Fruit fly (Drosophila melanogaster) whole organism, wandering third instar larva: Measurements from ENCODE around the gene Alp10.

Experiments used
- Abd-B ChIP-seq: fragments of >200 bp; optimal IDR thresholded peaks from 2 replicates; lab custom pipeline; 2017; ENCODE audit warnings: missing biosample characterization, missing genetic modification characterization
- CG32264 ChIP-seq: fragments of 200-800 bp; sonication (Bioruptor generic); optimal IDR thresholded peaks from 2 replicates; lab custom pipeline; 2016; ENCODE audit warnings: missing biosample characterization, missing genetic modification characterization
- CG9705 ChIP-seq: fragments of 200-800 bp; sonication (Bioruptor generic); optimal IDR thresholded peaks from 2 replicates; lab custom pipeline; 2018; ENCODE audit warnings: missing biosample characterization, mild to moderate bottlenecking, missing genetic modification characterization
- CrebA ChIP-seq: fragments of 200-800 bp; sonication (Bioruptor generic); optimal IDR thresholded peaks from 2 replicates; lab custom pipeline; 2016; ENCODE audit warnings: missing biosample characterization, mild to moderate bottlenecking, missing genetic modification characterization, borderline replicate concordance
- Dfd ChIP-seq: fragments of >200 bp; optimal IDR thresholded peaks from 2 replicates; lab custom pipeline; 2017; ENCODE audit warnings: missing biosample characterization, missing genetic modification characterization
- Dif ChIP-seq: fragments of 200-275, 200-300 bp; sonication (Bioruptor generic); optimal IDR thresholded peaks from 2 replicates; lab custom pipeline; 2018; ENCODE audit warnings: missing biosample characterization, missing genetic modification characterization; ENCODE audit not compliant: partially characterized antibody
- GATAd ChIP-seq: sonication (Bioruptor generic); optimal IDR thresholded peaks from 2 replicates; lab custom pipeline; 2016; ENCODE audit warnings: missing biosample characterization, missing genetic modification characterization
- HLH106 ChIP-seq: fragments of 200-800 bp; optimal IDR thresholded peaks from 3 replicates; lab custom pipeline; 2019; ENCODE audit warnings: missing biosample characterization, mild to moderate bottlenecking, missing genetic modification characterization, moderate library complexity
- Hnf4 ChIP-seq: fragments of 200-800 bp; sonication (Bioruptor generic); optimal IDR thresholded peaks from 2 replicates; lab custom pipeline; 2016; ENCODE audit warnings: missing biosample characterization, mild to moderate bottlenecking, missing genetic modification characterization
- Hr78 ChIP-seq: fragments of >200 bp; optimal IDR thresholded peaks from 2 replicates; lab custom pipeline; 2017; ENCODE audit warnings: missing biosample characterization, missing genetic modification characterization
- Hr83 ChIP-seq: fragments of 200-300 bp; sonication (Bioruptor generic); optimal IDR thresholded peaks from 2 replicates; lab custom pipeline; 2016; ENCODE audit warnings: missing biosample characterization, mild to moderate bottlenecking, missing genetic modification characterization, moderate library complexity; ENCODE audit not compliant: poor library complexity, severe bottlenecking
- Jra ChIP-seq: sonication (Bioruptor generic); optimal IDR thresholded peaks from 2 replicates; lab custom pipeline; 2016; ENCODE audit warnings: missing biosample characterization, missing genetic modification characterization
- Mio ChIP-seq: sonication (Bioruptor generic); optimal IDR thresholded peaks from 2 replicates; lab custom pipeline; 2016; ENCODE audit warnings: missing biosample characterization, missing genetic modification characterization
- Myc ChIP-seq: fragments of >200 bp; optimal IDR thresholded peaks from 2 replicates; lab custom pipeline; 2017
- N ChIP-seq: fragments of >200 bp; optimal IDR thresholded peaks from 2 replicates; lab custom pipeline; 2018; ENCODE audit warnings: missing biosample characterization, missing external identifiers, missing genetic modification characterization
- OdsH ChIP-seq: fragments of 200-800 bp; sonication (Bioruptor generic); optimal IDR thresholded peaks from 2 replicates; lab custom pipeline; 2016; ENCODE audit warnings: missing biosample characterization, mild to moderate bottlenecking, missing genetic modification characterization
- Rel ChIP-seq, 2 experiments: fragments of 200-800 bp; sonication (Bioruptor generic) in 1 of 2; optimal IDR thresholded peaks; 2 replicates in 1 of 2; 3 replicates in 1 of 2; lab custom pipeline; 2016 to 2019; ENCODE audit warnings: mild to moderate bottlenecking in 2 of 2, missing biosample characterization in 2 of 2, missing genetic modification characterization in 2 of 2, moderate library complexity in 1 of 2
- Sp1 ChIP-seq: fragments of 200-800 bp; sonication (Bioruptor generic); optimal IDR thresholded peaks from 3 replicates; lab custom pipeline; 2019; ENCODE audit warnings: missing biosample characterization, mild to moderate bottlenecking, missing genetic modification characterization, moderate library complexity
- Vsx2 ChIP-seq: fragments of 200-300, 225-300 bp; sonication (Bioruptor generic); optimal IDR thresholded peaks from 2 replicates; lab custom pipeline; 2018; ENCODE audit warnings: missing biosample characterization, missing genetic modification characterization; ENCODE audit not compliant: partially characterized antibody
- br ChIP-seq: fragments of 200-800 bp; sonication (Bioruptor generic); optimal IDR thresholded peaks from 2 replicates; lab custom pipeline; 2016; ENCODE audit warnings: missing biosample characterization, missing genetic modification characterization
- brk ChIP-seq: fragments of 200-800 bp; sonication (Bioruptor generic); optimal IDR thresholded peaks from 2 replicates; lab custom pipeline; 2016; ENCODE audit warnings: missing biosample characterization, mild to moderate bottlenecking, missing genetic modification characterization
- dl ChIP-seq, 2 experiments: fragments of 175-275, 200-275 bp in 1 of 2; fragments of 200-275 bp in 1 of 2; sonication (Bioruptor generic); optimal IDR thresholded peaks; lab custom pipeline; 2018; ENCODE audit warnings: mild to moderate bottlenecking in 2 of 2, missing biosample characterization in 2 of 2, missing genetic modification characterization in 2 of 2, moderate library complexity in 2 of 2; ENCODE audit not compliant: partially characterized antibody in 2 of 2, insufficient read depth in 1 of 2
- dmrt93B ChIP-seq: fragments of 200-800 bp; sonication (Bioruptor generic); optimal IDR thresholded peaks from 2 replicates; lab custom pipeline; 2018; ENCODE audit warnings: missing biosample characterization, mild to moderate bottlenecking, missing genetic modification characterization
- dsf ChIP-seq: sonication (Bioruptor generic); optimal IDR thresholded peaks from 2 replicates; lab custom pipeline; 2016; ENCODE audit warnings: missing biosample characterization, missing genetic modification characterization, borderline replicate concordance
- ey ChIP-seq: fragments of 200-800 bp; sonication (Bioruptor generic); optimal IDR thresholded peaks from 2 replicates; lab custom pipeline; 2016; ENCODE audit warnings: missing biosample characterization, missing genetic modification characterization
- foxo ChIP-seq, 2 experiments: fragments of 200-800 bp; sonication (Bioruptor generic); optimal IDR thresholded peaks; 2 replicates in 1 of 2; 3 replicates in 1 of 2; lab custom pipeline; 2016 to 2017; ENCODE audit warnings: missing biosample characterization in 2 of 2, missing genetic modification characterization in 2 of 2
- fru ChIP-seq: fragments of 200-800 bp; sonication (Bioruptor generic); optimal IDR thresholded peaks from 3 replicates; lab custom pipeline; 2016; ENCODE audit warnings: missing biosample characterization, mild to moderate bottlenecking, missing genetic modification characterization
- h ChIP-seq: fragments of 200-800 bp; sonication (Bioruptor generic); optimal IDR thresholded peaks from 3 replicates; lab custom pipeline; 2016; ENCODE audit warnings: missing biosample characterization, mild to moderate bottlenecking, missing genetic modification characterization
- jim ChIP-seq: fragments of 175-275, 200-325 bp; sonication (Bioruptor generic); optimal IDR thresholded peaks from 2 replicates; lab custom pipeline; 2016; ENCODE audit warnings: missing biosample characterization, mild to moderate bottlenecking, missing genetic modification characterization
- lola ChIP-seq: fragments of >200 bp; optimal IDR thresholded peaks from 2 replicates; lab custom pipeline; 2017; ENCODE audit warnings: missing biosample characterization, missing genetic modification characterization
- pan ChIP-seq: fragments of >200 bp; optimal IDR thresholded peaks from 2 replicates; lab custom pipeline; 2017
- psq ChIP-seq: fragments of 200-800 bp; sonication (Bioruptor generic); optimal IDR thresholded peaks from 3 replicates; lab custom pipeline; 2017; ENCODE audit warnings: missing biosample characterization, mild to moderate bottlenecking, missing genetic modification characterization, moderate library complexity
- rgr ChIP-seq: fragments of 200-800 bp; sonication (Bioruptor generic); optimal IDR thresholded peaks from 3 replicates; lab custom pipeline; 2016; ENCODE audit warnings: missing biosample characterization, mild to moderate bottlenecking, missing genetic modification characterization
- sage ChIP-seq: fragments of 200-800 bp; sonication (Bioruptor generic); optimal IDR thresholded peaks from 2 replicates; lab custom pipeline; 2016; ENCODE audit warnings: missing biosample characterization, mild to moderate bottlenecking, missing genetic modification characterization
- sv ChIP-seq: fragments of 200-800 bp; sonication (Bioruptor generic); optimal IDR thresholded peaks from 3 replicates; lab custom pipeline; 2016; ENCODE audit warnings: missing biosample characterization, missing genetic modification characterization
- tai ChIP-seq: sonication (Bioruptor generic); optimal IDR thresholded peaks from 2 replicates; lab custom pipeline; 2016; ENCODE audit warnings: missing biosample characterization, missing genetic modification characterization
- usp ChIP-seq: fragments of >200 bp; optimal IDR thresholded peaks from 2 replicates; lab custom pipeline; 2017; ENCODE audit warnings: missing biosample characterization, missing genetic modification characterization
- woc ChIP-seq: sonication (Bioruptor generic); optimal IDR thresholded peaks from 2 replicates; lab custom pipeline; 2016; ENCODE audit warnings: missing biosample characterization, mild to moderate bottlenecking, missing genetic modification characterization

The Alp10 gene

dm6 chr3L:5599592-5599991, 4.5 kb upstream of the Alp10 start, which contains the start of gene CG10591:
CG10591 (minus strand) TSS chr3L:5599692.
- no peak for TF ChIP-seq jim (GFP tag; lab: Kevin White, UChicago)
- no peak for TF ChIP-seq CG32264 (GFP tag; lab: Kevin White, UChicago)
- no peak for TF ChIP-seq N
- no peak for TF ChIP-seq Hr78 (GFP tag; lab: Kevin White, UChicago)
- no peak for TF ChIP-seq psq (GFP tag; lab: Kevin White, UChicago)
- no peak for TF ChIP-seq HLH106
- no peak for TF ChIP-seq Sp1 (GFP tag; lab: Kevin White, UChicago)
- no peak for TF ChIP-seq Vsx2 (GFP tag; lab: Kevin White, UChicago)
- TF ChIP-seq Abd-B, result no peak
- TF ChIP-seq GATAd (GFP tag; lab: Kevin White, UChicago), result no peak
- no peak for TF ChIP-seq lola (GFP tag; lab: Kevin White, UChicago)
- TF ChIP-seq rgr, result no peak
- TF ChIP-seq foxo (GFP tag; optimal IDR thresholded peaks at IDR 0.05; lab: Kevin White, UChicago), result no peak
- no peak for TF ChIP-seq woc (GFP tag; lab: Kevin White, UChicago)
- TF ChIP-seq sv (GFP tag; lab: Kevin White, UChicago), result no peak
- TF ChIP-seq, all 38 proteins: peak for 0

dm6 chr3L:5594163-5594715, 833 bp downstream of the Alp10 start:
- TF ChIP-seq Vsx2 (GFP tag; lab: Kevin White, UChicago), result no peak
- no peak for TF ChIP-seq Jra
- no peak for TF ChIP-seq CrebA
- TF ChIP-seq psq (GFP tag; lab: Kevin White, UChicago), result no peak
- TF ChIP-seq Dfd (GFP tag; lab: Kevin White, UChicago), result no peak
- no peak for TF ChIP-seq Hnf4 (GFP tag; lab: Kevin White, UChicago)
- TF ChIP-seq HLH106, result no peak
- TF ChIP-seq Dif (GFP tag; lab: Kevin White, UChicago), result no peak
- TF ChIP-seq br (GFP tag; lab: Kevin White, UChicago), result no peak
- no peak for TF ChIP-seq usp
- TF ChIP-seq h, result no peak
- no peak for TF ChIP-seq tai (GFP tag; lab: Kevin White, UChicago)
- no peak for TF ChIP-seq Sp1 (GFP tag; lab: Kevin White, UChicago)
- TF ChIP-seq, all 38 proteins: peak for 0

dm6 chr3L:5592437-5592836, 2.6 kb downstream of the Alp10 start, which contains the start of gene spo:
spo (minus strand) TSS chr3L:5592571.
- TF ChIP-seq brk (no peak), Hnf4 (GFP tag; lab: Kevin White, UChicago) (no peak), foxo (GFP tag; optimal IDR thresholded peaks at IDR 0.05; lab: Kevin White, UChicago) (no peak), Rel (GFP tag; optimal IDR thresholded peaks at IDR 0.05; lab: Kevin White, UChicago) (no peak), Rel (tag; optimal IDR thresholded peaks at IDR 0.05; lab: Kevin White, UChicago) (no peak), Vsx2 (GFP tag; lab: Kevin White, UChicago) (no peak), Mio (GFP tag; lab: Kevin White, UChicago) (no peak), Myc (lab: Kevin White, UChicago) (no peak), GATAd (GFP tag; lab: Kevin White, UChicago) (no peak)

dm6 chr3L:5583295-5583707, 11.8 kb downstream of the Alp10 start:
- peak; percentile 52 for TF ChIP-seq psq (GFP tag; lab: Kevin White, UChicago)
- TF ChIP-seq GATAd (GFP tag; lab: Kevin White, UChicago), result peak; percentile 61
- TF ChIP-seq sv (GFP tag; lab: Kevin White, UChicago), result peak; percentile 74
- no peak for TF ChIP-seq sage (GFP tag; lab: Kevin White, UChicago)
- TF ChIP-seq dmrt93B (GFP tag; lab: Kevin White, UChicago), result no peak
- TF ChIP-seq Rel (GFP tag; optimal IDR thresholded peaks at IDR 0.05; lab: Kevin White, UChicago), result no peak
- no peak for TF ChIP-seq Rel (tag; optimal IDR thresholded peaks at IDR 0.05; lab: Kevin White, UChicago)
- TF ChIP-seq OdsH, result no peak
- no peak for TF ChIP-seq Mio (GFP tag; lab: Kevin White, UChicago)
- TF ChIP-seq CG9705 (GFP tag; lab: Kevin White, UChicago), result peak; percentile 73
- no peak for TF ChIP-seq br (GFP tag; lab: Kevin White, UChicago)
- no peak for TF ChIP-seq dl (GFP tag; optimal IDR thresholded peaks at IDR 0.05; lab: Kevin White, UChicago; ENCODE audit: insufficient read depth in 1 of 2, partially characterized antibody in 2 of 2)
- no peak for TF ChIP-seq pan
- peak; percentile 77 for TF ChIP-seq rgr
- no peak for TF ChIP-seq dsf (GFP tag; lab: Kevin White, UChicago)
- peak; percentile 85 for TF ChIP-seq ey (GFP tag; lab: Kevin White, UChicago)
- peak; percentile 81 for TF ChIP-seq fru (GFP tag; lab: Kevin White, UChicago)
- TF ChIP-seq tai (GFP tag; lab: Kevin White, UChicago), result no peak
- peak; percentile 86 for TF ChIP-seq HLH106
- no peak for TF ChIP-seq brk
- TF ChIP-seq woc (GFP tag; lab: Kevin White, UChicago), result no peak
- TF ChIP-seq CG32264 (GFP tag; lab: Kevin White, UChicago), result peak; percentile 64
- peak in 1 of 2 experiments; percentile 7 for TF ChIP-seq foxo (GFP tag; optimal IDR thresholded peaks at IDR 0.05; lab: Kevin White, UChicago)
- no peak for TF ChIP-seq CrebA
- no peak for TF ChIP-seq jim (GFP tag; lab: Kevin White, UChicago)
- TF ChIP-seq Hr83 (GFP tag; lab: Kevin White, UChicago), result peak; percentile 65
